Worm (Caenorhabditis elegans) whole organism, midembryonic: ENCODE results near the gene unc-30.

Experiments used
- T22C8.4 ChIP-seq: fragments of 200-800 bp; sonication (Bioruptor generic); IDR thresholded peaks from 2 replicates; pipeline ENCODE4 v1.3.6; 2022; ENCODE audit warnings: missing genetic modification characterization, missing compliant biosample characterization
- cog-1 ChIP-seq: sonication (generic microtip); optimal IDR thresholded peaks from 2 replicates; lab custom pipeline; 2016; ENCODE audit warnings: missing genetic modification characterization, missing compliant biosample characterization
- flt-1 ChIP-seq: fragments of 200-800 bp; sonication (Bioruptor generic); IDR thresholded peaks from 2 replicates; pipeline ENCODE4 v1.3.6; 2022; ENCODE audit warnings: missing genetic modification characterization, missing compliant biosample characterization
- klf-2 ChIP-seq: fragments of 200-800 bp; sonication (Bioruptor generic); conservative IDR thresholded peaks from 2 replicates; pipeline ENCODE4 v1.3.6; 2022; ENCODE audit warnings: missing genetic modification reagents, missing genetic modification characterization, missing compliant biosample characterization
- med-1 ChIP-seq: sonication (generic microtip); optimal IDR thresholded peaks from 2 replicates; lab custom pipeline; 2017; ENCODE audit warnings: missing genetic modification characterization, mild to moderate bottlenecking, missing compliant biosample characterization, antibody characterized with exemption, missing genetic modification reagents; ENCODE audit not compliant: insufficient read depth
- ref-1 ChIP-seq: fragments of 200-800 bp; sonication (Bioruptor generic); conservative IDR thresholded peaks from 2 replicates; pipeline ENCODE4 v1.3.6; 2022; ENCODE audit warnings: missing genetic modification reagents, missing genetic modification characterization, missing compliant biosample characterization
- tab-1 ChIP-seq: fragments of 200-800 bp; sonication (Bioruptor generic); IDR thresholded peaks from 2 replicates; pipeline ENCODE4 v1.3.6; 2022; ENCODE audit warnings: missing genetic modification characterization, missing compliant biosample characterization
- ztf-23 ChIP-seq: fragments of 200-800 bp; sonication (Bioruptor generic); IDR thresholded peaks from 2 replicates; pipeline ENCODE4 v1.3.6; 2022; ENCODE audit warnings: missing genetic modification reagents, missing genetic modification characterization, missing compliant biosample characterization
- ztf-29 ChIP-seq: fragments of 200-800 bp; sonication (Bioruptor generic); IDR thresholded peaks from 2 replicates; pipeline ENCODE4 v1.3.6; 2022; ENCODE audit warnings: missing genetic modification reagents, missing genetic modification characterization, missing compliant biosample characterization

The unc-30 gene

DNA sequence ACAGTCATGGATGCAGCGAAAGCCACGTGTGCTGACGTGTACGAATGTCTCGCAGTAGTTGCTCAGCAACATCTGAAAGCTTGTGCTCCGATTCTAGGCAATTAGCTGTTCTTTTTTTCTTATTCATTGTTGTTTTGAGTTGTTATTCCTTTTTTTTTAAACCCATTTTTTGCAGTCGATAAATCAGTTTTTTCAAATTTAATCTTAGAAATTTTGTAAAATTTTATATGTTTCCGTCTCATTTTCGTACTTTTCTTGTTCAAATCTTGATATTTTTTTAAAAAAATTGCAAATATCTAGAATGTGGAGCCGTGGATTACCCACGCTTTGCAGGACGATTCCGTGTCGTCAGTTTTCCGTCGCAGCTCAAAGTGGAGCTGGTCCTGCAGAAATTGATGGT, 18.4 kb upstream of the unc-30 start, which contains the start of gene fask-1:
Gene fask-1 (plus strand): TSS at position 301 of the 400 bp plus-strand sequence.
- TF ChIP-seq T22C8.4 (GFP tag; lab: Robert Waterston, UW) (no peak), cog-1 (no peak), med-1 (GFP tag; lab: Kevin White, UChicago) (no peak), klf-2 (GFP tag; lab: Robert Waterston, UW) (no peak), flt-1 (GFP tag; lab: Robert Waterston, UW) (no peak)

DNA sequence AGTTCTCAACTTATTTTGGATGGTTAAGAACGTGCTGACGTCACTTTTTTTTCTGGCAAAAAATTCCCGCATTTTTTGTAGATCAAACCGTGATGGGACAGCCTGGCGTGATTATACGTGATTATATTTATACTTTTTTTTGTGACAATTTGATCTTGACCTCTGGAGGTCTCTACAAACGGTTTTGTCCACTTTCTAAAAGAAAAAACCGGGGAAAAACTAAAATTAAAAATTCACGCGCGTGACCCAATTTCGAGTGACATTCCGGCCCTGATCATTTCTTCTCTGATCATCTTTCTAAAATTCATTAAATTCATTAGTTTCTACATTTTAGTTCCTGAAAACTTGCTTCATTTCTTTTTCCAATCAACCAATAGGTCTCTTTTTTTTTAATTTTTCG, 13.9 kb upstream of the unc-30 start, which contains the start of gene rde-11:
Gene rde-11 (plus strand): TSS at position 301 of the 400 bp plus-strand sequence.
- TF ChIP-seq med-1 (GFP tag; lab: Kevin White, UChicago), result no peak
- no peak for TF ChIP-seq klf-2 (GFP tag; lab: Robert Waterston, UW)
- TF ChIP-seq ref-1 (GFP tag; lab: Robert Waterston, UW), result no peak
- TF ChIP-seq flt-1 (GFP tag; lab: Robert Waterston, UW), result no peak

DNA sequence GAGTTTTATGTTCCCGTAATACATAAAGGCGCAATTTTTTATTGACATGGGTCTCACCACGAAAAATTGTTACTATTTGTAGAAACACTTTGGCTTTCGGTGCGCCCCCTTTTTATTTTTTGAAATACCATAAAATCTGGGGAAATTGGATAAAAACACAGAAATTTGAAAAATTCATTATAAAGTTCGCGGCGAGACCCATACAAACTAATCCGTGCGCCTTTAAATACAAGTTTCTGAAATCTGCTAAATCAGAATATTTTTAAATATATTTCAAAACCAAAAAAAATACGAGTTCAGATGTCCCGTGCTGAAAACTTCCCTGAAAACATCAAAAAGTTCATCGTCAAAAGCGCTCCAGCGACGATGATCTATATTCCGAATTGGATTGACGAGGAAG, 11.4 kb upstream of the unc-30 start, which contains the start of gene B0564.2:
Gene B0564.2 (plus strand): TSS at position 301 of the 400 bp plus-strand sequence.
- no peak for TF ChIP-seq flt-1 (GFP tag; lab: Robert Waterston, UW)
- TF ChIP-seq med-1 (GFP tag; lab: Kevin White, UChicago), result no peak
- no peak for TF ChIP-seq klf-2 (GFP tag; lab: Robert Waterston, UW)
- no peak for TF ChIP-seq ztf-23
- TF ChIP-seq cog-1, result no peak
- TF ChIP-seq tab-1 (GFP tag; lab: Robert Waterston, UW), result no peak
- TF ChIP-seq ref-1 (GFP tag; lab: Robert Waterston, UW), result no peak
- TF ChIP-seq ztf-29 (GFP tag; lab: Robert Waterston, UW), result no peak
- TF ChIP-seq T22C8.4 (GFP tag; lab: Robert Waterston, UW), result no peak

DNA sequence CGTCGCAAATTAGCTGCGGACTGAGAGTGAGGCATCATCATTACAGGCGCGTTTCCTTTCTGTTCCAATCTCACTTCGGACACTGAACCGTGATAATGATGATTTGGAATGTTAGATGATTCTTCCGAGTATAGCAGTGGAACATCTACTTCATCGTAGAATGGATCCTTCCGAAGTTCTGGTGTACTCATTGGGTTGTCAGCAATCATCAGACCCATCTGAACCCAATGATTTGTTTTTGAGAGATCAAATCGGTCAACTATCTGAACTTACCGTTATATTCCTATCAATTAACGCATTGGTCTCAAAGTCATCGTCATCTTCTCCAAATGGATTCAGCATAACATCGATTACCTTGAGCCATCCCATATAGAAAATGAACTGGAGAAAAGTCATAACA, 10.3 kb upstream of the unc-30 start:
- no peak for TF ChIP-seq klf-2 (GFP tag; lab: Robert Waterston, UW)
- TF ChIP-seq T22C8.4 (GFP tag; lab: Robert Waterston, UW), result no peak
- no peak for TF ChIP-seq med-1 (GFP tag; lab: Kevin White, UChicago)
- TF ChIP-seq ref-1 (GFP tag; lab: Robert Waterston, UW), result no peak
- TF ChIP-seq ztf-23, result no peak
- no peak for TF ChIP-seq flt-1 (GFP tag; lab: Robert Waterston, UW)

DNA sequence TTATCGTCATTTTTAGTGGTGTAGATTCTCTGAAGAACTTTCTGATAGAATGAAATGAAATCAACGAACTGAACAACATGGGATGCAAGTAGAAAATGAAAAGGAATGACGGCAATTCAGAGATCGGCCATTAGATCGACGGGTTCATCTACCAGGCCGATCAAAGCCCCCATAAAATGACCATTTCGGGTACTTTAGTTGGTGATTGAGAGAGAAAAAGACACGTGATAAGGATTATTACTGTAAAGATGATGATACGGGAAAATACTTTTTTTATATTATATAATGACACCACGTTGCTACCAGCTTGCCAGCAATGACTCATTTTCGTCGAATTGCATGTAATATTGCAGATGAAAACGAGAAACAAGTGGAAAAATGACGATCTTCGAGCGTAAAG, 9.0 kb upstream of the unc-30 start, which contains the start of gene best-1:
Gene best-1 (minus strand): TSS at position 29 of the 400 bp plus-strand sequence.
- TF ChIP-seq ref-1 (GFP tag; lab: Robert Waterston, UW), result no peak
- no peak for TF ChIP-seq ztf-23
- no peak for TF ChIP-seq cog-1
- TF ChIP-seq ztf-29 (GFP tag; lab: Robert Waterston, UW), result no peak
- no peak for TF ChIP-seq klf-2 (GFP tag; lab: Robert Waterston, UW)
- TF ChIP-seq med-1 (GFP tag; lab: Kevin White, UChicago), result no peak
- TF ChIP-seq tab-1 (GFP tag; lab: Robert Waterston, UW), result no peak
- no peak for TF ChIP-seq T22C8.4 (GFP tag; lab: Robert Waterston, UW)
- no peak for TF ChIP-seq flt-1 (GFP tag; lab: Robert Waterston, UW)

DNA sequence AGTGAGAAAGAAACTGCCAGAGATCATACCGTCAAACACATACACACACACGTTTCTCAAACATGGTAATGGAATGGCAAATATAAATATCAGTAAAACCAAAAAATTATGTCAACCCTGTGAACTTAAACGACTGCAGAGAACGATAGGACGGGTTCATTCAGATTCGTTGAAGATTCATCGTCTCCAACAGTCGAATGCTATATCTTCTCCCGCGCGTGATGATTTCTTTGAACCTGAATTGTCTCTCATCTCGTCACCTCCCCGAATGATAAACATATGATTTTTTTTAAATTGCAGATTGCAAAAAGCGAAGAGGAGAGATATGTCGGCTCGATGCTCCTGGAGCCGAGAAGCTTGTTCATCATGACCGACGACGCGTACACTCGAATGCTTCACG, 7.9 kb upstream of the unc-30 start:
- TF ChIP-seq cog-1, result no peak
- TF ChIP-seq flt-1 (GFP tag; lab: Robert Waterston, UW), result no peak
- no peak for TF ChIP-seq klf-2 (GFP tag; lab: Robert Waterston, UW)
- no peak for TF ChIP-seq T22C8.4 (GFP tag; lab: Robert Waterston, UW)
- TF ChIP-seq ztf-23, result no peak
- TF ChIP-seq ztf-29 (GFP tag; lab: Robert Waterston, UW), result no peak
- no peak for TF ChIP-seq tab-1 (GFP tag; lab: Robert Waterston, UW)
- TF ChIP-seq med-1 (GFP tag; lab: Kevin White, UChicago), result no peak
- no peak for TF ChIP-seq ref-1 (GFP tag; lab: Robert Waterston, UW)

DNA sequence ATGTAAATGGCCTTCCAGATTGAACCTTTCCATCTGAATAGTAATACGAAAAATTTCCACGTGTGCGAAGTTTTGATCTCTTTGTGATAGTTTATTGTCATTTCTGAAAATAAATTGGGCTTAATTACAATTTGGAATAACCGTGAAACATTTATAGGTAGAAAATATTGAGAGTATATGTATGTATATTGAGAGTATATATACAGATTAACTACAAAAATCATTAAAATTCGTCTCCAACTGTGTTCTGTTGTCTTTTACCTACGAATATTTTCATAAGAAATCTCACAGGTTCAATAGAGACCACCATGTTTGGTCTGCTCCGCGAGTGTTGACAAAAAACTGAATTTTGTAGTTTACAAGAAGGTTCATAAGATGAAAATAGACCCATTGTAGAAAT, 5.8 kb upstream of the unc-30 start, which contains the start of gene best-2:
Gene best-2 (minus strand): TSS at position 101 of the 400 bp plus-strand sequence.
- TF ChIP-seq flt-1 (GFP tag; lab: Robert Waterston, UW) (no peak), ztf-29 (GFP tag; lab: Robert Waterston, UW) (no peak), ztf-23 (no peak), T22C8.4 (GFP tag; lab: Robert Waterston, UW) (no peak), klf-2 (GFP tag; lab: Robert Waterston, UW) (no peak), cog-1 (no peak), ref-1 (GFP tag; lab: Robert Waterston, UW) (no peak), tab-1 (GFP tag; lab: Robert Waterston, UW) (no peak), med-1 (GFP tag; lab: Kevin White, UChicago) (no peak)

DNA sequence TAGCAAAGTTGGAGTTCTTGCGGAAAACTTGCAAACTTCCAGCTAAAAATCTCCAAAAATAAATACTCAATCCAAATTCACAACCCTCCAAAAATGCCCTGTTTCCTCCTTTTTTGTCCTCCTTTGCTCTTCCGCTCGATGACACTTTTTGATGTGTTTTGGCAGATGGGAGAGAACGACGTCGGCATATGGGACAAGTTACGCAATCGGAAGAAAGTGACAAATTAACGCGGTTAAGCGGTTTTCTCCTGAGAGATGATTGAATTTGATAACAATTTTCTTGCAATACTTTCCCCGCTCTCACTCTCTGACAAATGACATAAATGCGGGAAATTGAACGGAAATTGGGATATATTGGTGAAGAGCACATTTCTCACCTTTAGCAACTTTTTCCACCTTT, 2.1 kb upstream of the unc-30 start:
- TF ChIP-seq med-1 (GFP tag; lab: Kevin White, UChicago), result no peak
- TF ChIP-seq klf-2 (GFP tag; lab: Robert Waterston, UW), result no peak
- no peak for TF ChIP-seq cog-1
- TF ChIP-seq T22C8.4 (GFP tag; lab: Robert Waterston, UW), result no peak
- TF ChIP-seq flt-1 (GFP tag; lab: Robert Waterston, UW), result no peak
- no peak for TF ChIP-seq ref-1 (GFP tag; lab: Robert Waterston, UW)
- TF ChIP-seq tab-1 (GFP tag; lab: Robert Waterston, UW), result no peak
- TF ChIP-seq ztf-29 (GFP tag; lab: Robert Waterston, UW), result no peak
- TF ChIP-seq ztf-23, result no peak

DNA sequence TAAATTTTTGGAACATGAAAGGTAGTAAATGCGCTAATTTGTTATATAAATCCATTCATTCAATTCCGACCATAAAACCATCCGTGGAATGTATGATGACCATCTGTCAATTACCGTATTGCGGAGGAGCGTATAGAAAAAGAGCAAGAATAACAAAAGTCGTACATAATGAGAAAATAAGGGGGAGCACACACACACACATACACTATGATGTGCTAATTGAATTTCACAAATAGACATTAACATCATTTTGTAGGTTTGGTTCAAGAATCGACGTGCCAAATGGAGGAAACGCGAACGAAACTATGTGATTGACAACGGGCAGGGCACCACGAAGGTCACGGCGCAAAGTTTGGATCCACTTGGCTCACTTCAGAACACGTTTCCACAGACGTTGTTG, 2.6 kb downstream of the unc-30 start:
- TF ChIP-seq tab-1 (GFP tag; lab: Robert Waterston, UW), result no peak
- TF ChIP-seq T22C8.4 (GFP tag; lab: Robert Waterston, UW), result no peak
- TF ChIP-seq klf-2 (GFP tag; lab: Robert Waterston, UW), result no peak
- TF ChIP-seq ref-1 (GFP tag; lab: Robert Waterston, UW), result no peak
- no peak for TF ChIP-seq cog-1
- no peak for TF ChIP-seq med-1 (GFP tag; lab: Kevin White, UChicago)
- no peak for TF ChIP-seq ztf-23
- no peak for TF ChIP-seq ztf-29 (GFP tag; lab: Robert Waterston, UW)
- no peak for TF ChIP-seq flt-1 (GFP tag; lab: Robert Waterston, UW)
